Worm (Caenorhabditis elegans) whole organism, early embryonic: ENCODE measurements around the gene col-167.

Source experiments
- B0310.2 ChIP-seq: sonication (generic microtip); optimal IDR thresholded peaks from 2 replicates; lab custom pipeline; 2016; ENCODE audit warnings: mild to moderate bottlenecking, missing genetic modification characterization, missing compliant biosample characterization
- F13C5.2 ChIP-seq: sonication (generic microtip); optimal IDR thresholded peaks from 2 replicates; lab custom pipeline; 2017; ENCODE audit warnings: mild to moderate bottlenecking, missing genetic modification characterization, inconsistent platforms, missing compliant biosample characterization
- aly-1 ChIP-seq: sonication (generic microtip); optimal IDR thresholded peaks from 2 replicates; lab custom pipeline; 2016; ENCODE audit warnings: missing genetic modification characterization, missing compliant biosample characterization
- ama-1 ChIP-seq: fragments of 150-350 bp; optimal IDR thresholded peaks from 2 replicates; lab custom pipeline; 2014
- ceh-13 ChIP-seq: fragments of 200-800 bp; sonication (Bioruptor generic); optimal IDR thresholded peaks from 2 replicates; lab custom pipeline; 2018; ENCODE audit warnings: mild to moderate bottlenecking, missing genetic modification characterization, missing compliant biosample characterization
- ceh-36 ChIP-seq: sonication (generic microtip); optimal IDR thresholded peaks from 2 replicates; lab custom pipeline; 2016; ENCODE audit warnings: missing genetic modification characterization, inconsistent platforms, missing compliant biosample characterization
- ets-7 ChIP-seq: sonication (generic microtip); optimal IDR thresholded peaks from 2 replicates; lab custom pipeline; 2016; ENCODE audit warnings: missing genotype, missing genetic modification characterization, missing compliant biosample characterization
- flt-1 ChIP-seq: fragments of 200-800 bp; sonication (Bioruptor generic); IDR thresholded peaks from 2 replicates; pipeline ENCODE4 v1.3.6; 2022; ENCODE audit warnings: missing genetic modification characterization, missing compliant biosample characterization
- hmbx-1 ChIP-seq: sonication (generic microtip); optimal IDR thresholded peaks from 2 replicates; lab custom pipeline; 2016; ENCODE audit warnings: mild to moderate bottlenecking, missing genetic modification characterization, missing compliant biosample characterization
- hmg-4 ChIP-seq: fragments of 200-800 bp; sonication (Bioruptor generic); optimal IDR thresholded peaks from 2 replicates; lab custom pipeline; 2018; ENCODE audit warnings: mild to moderate bottlenecking, missing genetic modification characterization, missing compliant biosample characterization
- hnd-1 ChIP-seq: sonication (generic microtip); optimal IDR thresholded peaks from 2 replicates; lab custom pipeline; 2016; ENCODE audit warnings: missing genetic modification characterization, missing compliant biosample characterization
- pes-1 ChIP-seq: fragments of 200-800 bp; sonication (Bioruptor generic); IDR thresholded peaks from 2 replicates; pipeline ENCODE4 v1.3.6; 2022; ENCODE audit warnings: missing genetic modification reagents, missing genetic modification characterization, missing compliant biosample characterization
- scrt-1 ChIP-seq: fragments of 200-800 bp; sonication (Bioruptor generic); IDR thresholded peaks from 2 replicates; pipeline ENCODE4 v1.3.6; 2022; ENCODE audit warnings: missing genetic modification characterization, missing compliant biosample characterization
- sea-1 ChIP-seq: fragments of 200-800 bp; sonication (Bioruptor generic); conservative IDR thresholded peaks from 2 replicates; pipeline ENCODE4 v1.3.6; 2022; ENCODE audit warnings: missing genetic modification characterization, missing compliant biosample characterization
- tbx-11 ChIP-seq: fragments of 200-800 bp; sonication (Bioruptor generic); IDR thresholded peaks from 2 replicates; pipeline ENCODE4 v1.3.6; 2022; ENCODE audit warnings: missing genetic modification characterization, missing compliant biosample characterization
- tbx-37 ChIP-seq: fragments of 200-800 bp; sonication (Bioruptor generic); conservative IDR thresholded peaks from 2 replicates; pipeline ENCODE4 v1.3.6; 2022; ENCODE audit warnings: missing genetic modification reagents, missing genetic modification characterization, missing compliant biosample characterization
- tra-4 ChIP-seq: sonication (generic microtip); optimal IDR thresholded peaks from 2 replicates; lab custom pipeline; 2017; ENCODE audit warnings: missing genetic modification characterization, missing compliant biosample characterization

Gene col-167

ce11 chrX:6323129-6323528 is at the start of gene col-167:
Gene col-167, plus strand, starts transcription at chrX:6323488.
- TF ChIP-seq hmg-4 (GFP tag; lab: Kevin White, UChicago) (no peak), tbx-37 (GFP tag; lab: Robert Waterston, UW) (no peak), hnd-1 (no peak), B0310.2 (tag; lab: Kevin White, UChicago) (no peak), tra-4 (no peak), ama-1 (lab: Kevin White, UChicago) (no peak), pes-1 (GFP tag; lab: Robert Waterston, UW) (no peak), flt-1 (no peak), hmbx-1 (tag; lab: Kevin White, UChicago) (no peak), ets-7 (tag; lab: Kevin White, UChicago) (no peak)

ce11 chrX:6273772-6274171 is 49.5 kb upstream of the col-167 start:
- TF ChIP-seq ets-7 (tag; lab: Kevin White, UChicago) (no peak), tbx-11 (no peak), aly-1 (no peak), tbx-37 (GFP tag; lab: Robert Waterston, UW) (no peak), flt-1 (no peak), scrt-1 (GFP tag; lab: Robert Waterston, UW) (no peak), pes-1 (GFP tag; lab: Robert Waterston, UW) (no peak), ceh-13 (GFP tag; lab: Kevin White, UChicago) (no peak), hmg-4 (GFP tag; lab: Kevin White, UChicago) (no peak), sea-1 (GFP tag; lab: Robert Waterston, UW) (no peak), ama-1 (lab: Kevin White, UChicago) (no peak), F13C5.2 (tag; lab: Kevin White, UChicago) (no peak), ceh-36 (tag; lab: Kevin White, UChicago) (no peak), hnd-1 (no peak)

ce11 chrX:6274270-6274669 is 49.0 kb upstream of the col-167 start:
- TF ChIP-seq hmg-4 (GFP tag; lab: Kevin White, UChicago) (no peak), F13C5.2 (tag; lab: Kevin White, UChicago) (no peak), aly-1 (no peak), scrt-1 (GFP tag; lab: Robert Waterston, UW) (no peak), sea-1 (GFP tag; lab: Robert Waterston, UW) (no peak), hnd-1 (no peak), ceh-13 (GFP tag; lab: Kevin White, UChicago) (no peak), tbx-37 (GFP tag; lab: Robert Waterston, UW) (no peak), tbx-11 (no peak), ets-7 (tag; lab: Kevin White, UChicago) (no peak), hmbx-1 (tag; lab: Kevin White, UChicago) (no peak), flt-1 (no peak), tra-4 (no peak), ama-1 (lab: Kevin White, UChicago) (no peak), ceh-36 (tag; lab: Kevin White, UChicago) (no peak), pes-1 (GFP tag; lab: Robert Waterston, UW) (no peak)

- TF ChIP-seq hmg-4 (GFP tag; lab: Kevin White, UChicago) (no peak), ets-7 (tag; lab: Kevin White, UChicago) (no peak), F13C5.2 (tag; lab: Kevin White, UChicago) (no peak), hmbx-1 (tag; lab: Kevin White, UChicago) (no peak), flt-1 (no peak), aly-1 (no peak)
Measured at ce11 chrX:6275343-6275742, 47.9 kb upstream of the col-167 start.

ce11 chrX:6276701-6277100 is 46.6 kb upstream of the col-167 start:
- TF ChIP-seq aly-1: no peak
- no peak for TF ChIP-seq B0310.2 (tag; lab: Kevin White, UChicago)
- TF ChIP-seq ets-7 (tag; lab: Kevin White, UChicago): no peak
- no peak for TF ChIP-seq ceh-36 (tag; lab: Kevin White, UChicago)
- TF ChIP-seq scrt-1 (GFP tag; lab: Robert Waterston, UW): no peak
- no peak for TF ChIP-seq tbx-11
- TF ChIP-seq F13C5.2 (tag; lab: Kevin White, UChicago): no peak
- no peak for TF ChIP-seq hmg-4 (GFP tag; lab: Kevin White, UChicago)
- no peak for TF ChIP-seq tra-4
- TF ChIP-seq pes-1 (GFP tag; lab: Robert Waterston, UW): no peak
- no peak for TF ChIP-seq flt-1

ce11 chrX:6277252-6277651 is 46.0 kb upstream of the col-167 start:
- TF ChIP-seq ama-1 (lab: Kevin White, UChicago) (no peak), B0310.2 (tag; lab: Kevin White, UChicago) (no peak), ceh-36 (tag; lab: Kevin White, UChicago) (no peak), flt-1 (no peak), sea-1 (GFP tag; lab: Robert Waterston, UW) (no peak), aly-1 (no peak)

- TF ChIP-seq hmg-4 (GFP tag; lab: Kevin White, UChicago): no peak
- no peak for TF ChIP-seq sea-1 (GFP tag; lab: Robert Waterston, UW)
- TF ChIP-seq hmbx-1 (tag; lab: Kevin White, UChicago): no peak
- TF ChIP-seq tbx-37 (GFP tag; lab: Robert Waterston, UW): no peak
- TF ChIP-seq ama-1 (lab: Kevin White, UChicago): no peak
- TF ChIP-seq ceh-36 (tag; lab: Kevin White, UChicago): no peak
- TF ChIP-seq tbx-11: no peak
- TF ChIP-seq tra-4: no peak
- no peak for TF ChIP-seq ets-7 (tag; lab: Kevin White, UChicago)
- TF ChIP-seq pes-1 (GFP tag; lab: Robert Waterston, UW): no peak
- TF ChIP-seq B0310.2 (tag; lab: Kevin White, UChicago): no peak
Measured at ce11 chrX:6278296-6278695, 45.0 kb upstream of the col-167 start.

- TF ChIP-seq sea-1 (GFP tag; lab: Robert Waterston, UW): no peak
- TF ChIP-seq hmbx-1 (tag; lab: Kevin White, UChicago): no peak
- no peak for TF ChIP-seq ceh-13 (GFP tag; lab: Kevin White, UChicago)
Measured at ce11 chrX:6279625-6280024, 43.7 kb upstream of the col-167 start, which contains the start of gene col-166. Gene col-166, plus strand, starts transcription at chrX:6280016.
